Worm (Caenorhabditis elegans) whole organism, L2 larva: Measurements from ENCODE around the gene irld-22.

ENCODE experiments used
- C34F6.9 ChIP-seq: fragments of 150-350 bp; optimal IDR thresholded peaks from 2 replicates; lab custom pipeline; 2014; ENCODE audit warnings: missing biosample characterization, missing genetic modification characterization
- F13H6.1 ChIP-seq: sonication (generic microtip); optimal IDR thresholded peaks from 2 replicates; lab custom pipeline; 2016; ENCODE audit warnings: missing genetic modification characterization, missing compliant biosample characterization
- R02D3.7 ChIP-seq: fragments of 150-350 bp; optimal IDR thresholded peaks from 2 replicates; lab custom pipeline; 2014; ENCODE audit warnings: missing biosample characterization, missing genetic modification characterization
- Y55F3AM.14 ChIP-seq: fragments of 200-800 bp; sonication (Bioruptor generic); optimal IDR thresholded peaks from 2 replicates; lab custom pipeline; 2018; ENCODE audit warnings: mild to moderate bottlenecking, missing genetic modification characterization, missing compliant biosample characterization
- ZK546.5 ChIP-seq: sonication (generic microtip); optimal IDR thresholded peaks from 2 replicates; lab custom pipeline; 2017; ENCODE audit warnings: missing biosample characterization, missing genetic modification characterization
- alr-1 ChIP-seq: fragments of 150-350 bp; optimal IDR thresholded peaks from 2 replicates; lab custom pipeline; 2014; ENCODE audit warnings: missing biosample characterization, missing genetic modification characterization
- aly-2 ChIP-seq: fragments of 150-350 bp; optimal IDR thresholded peaks from 2 replicates; lab custom pipeline; 2014; ENCODE audit warnings: missing biosample characterization, missing genetic modification characterization
- ceh-82 ChIP-seq: fragments of 150-350 bp; optimal IDR thresholded peaks from 2 replicates; lab custom pipeline; 2014; ENCODE audit warnings: missing biosample characterization, missing genetic modification characterization
- crh-2 ChIP-seq: sonication (generic microtip); optimal IDR thresholded peaks from 2 replicates; lab custom pipeline; 2017; ENCODE audit warnings: missing biosample characterization, missing genetic modification characterization
- egl-27 ChIP-seq: sonication (generic microtip); optimal IDR thresholded peaks from 3 replicates; lab custom pipeline; 2017; ENCODE audit warnings: missing biosample characterization, missing genetic modification reagents, missing genetic modification characterization
- elt-1 ChIP-seq: fragments of 150-350 bp; optimal IDR thresholded peaks from 2 replicates; lab custom pipeline; 2014; ENCODE audit warnings: missing biosample characterization, missing genetic modification characterization
- elt-3 ChIP-seq: sonication (generic microtip); optimal IDR thresholded peaks from 2 replicates; lab custom pipeline; 2017; ENCODE audit warnings: missing biosample characterization, missing genetic modification characterization
- fos-1 ChIP-seq: fragments of 150-350 bp; optimal IDR thresholded peaks from 2 replicates; lab custom pipeline; 2014; ENCODE audit warnings: missing biosample characterization, missing genetic modification characterization
- lin-11 ChIP-seq: fragments of 150-350 bp; sonication (generic microtip); optimal IDR thresholded peaks from 2 replicates; lab custom pipeline; 2014; ENCODE audit warnings: missing biosample characterization, missing genetic modification characterization, inconsistent platforms, mixed read lengths
- lin-13 ChIP-seq: fragments of 150-350 bp; optimal IDR thresholded peaks from 2 replicates; lab custom pipeline; 2014; ENCODE audit warnings: missing biosample characterization, missing genetic modification reagents, missing genetic modification characterization
- lin-39 ChIP-seq: fragments of 150-350 bp; optimal IDR thresholded peaks from 2 replicates; lab custom pipeline; 2014; ENCODE audit warnings: missing biosample characterization, missing genetic modification reagents, missing genetic modification characterization
- lsy-2 ChIP-seq, 2 experiments: fragments of 150-350 bp in 1 of 2; sonication (generic microtip) in 1 of 2; optimal IDR thresholded peaks; 2 replicates each; lab custom pipeline; 2014 to 2017; ENCODE audit warnings: missing biosample characterization in 2 of 2, missing genetic modification characterization in 2 of 2
- mbf-1 ChIP-seq: sonication (generic microtip); optimal IDR thresholded peaks from 2 replicates; lab custom pipeline; 2017; ENCODE audit warnings: missing biosample characterization, missing genetic modification characterization
- nhr-11 ChIP-seq: fragments of 150-350 bp; optimal IDR thresholded peaks from 2 replicates; lab custom pipeline; 2014; ENCODE audit warnings: missing biosample characterization, missing genetic modification characterization
- nhr-12 ChIP-seq: fragments of 150-350 bp; optimal IDR thresholded peaks from 2 replicates; lab custom pipeline; 2014; ENCODE audit warnings: missing biosample characterization, missing genetic modification characterization
- nhr-129 ChIP-seq: fragments of 150-350 bp; optimal IDR thresholded peaks from 2 replicates; lab custom pipeline; 2014; ENCODE audit warnings: missing biosample characterization, missing genetic modification characterization
- nhr-21 ChIP-seq: fragments of 150-350 bp; optimal IDR thresholded peaks from 2 replicates; lab custom pipeline; 2014; ENCODE audit warnings: missing biosample characterization, missing genetic modification characterization
- nhr-23 ChIP-seq: fragments of 150-350 bp; optimal IDR thresholded peaks from 2 replicates; lab custom pipeline; 2014; ENCODE audit warnings: missing biosample characterization, missing genetic modification reagents, missing genetic modification characterization
- nhr-237 ChIP-seq: fragments of 150-350 bp; optimal IDR thresholded peaks from 2 replicates; lab custom pipeline; 2014; ENCODE audit warnings: missing biosample characterization, missing genetic modification characterization
- nhr-25 ChIP-seq: fragments of 150-350 bp; sonication (generic microtip); optimal IDR thresholded peaks from 3 replicates; lab custom pipeline; 2014; ENCODE audit warnings: missing biosample characterization, missing genetic modification characterization
- nhr-6 ChIP-seq: fragments of 150-350 bp; optimal IDR thresholded peaks from 2 replicates; lab custom pipeline; 2014; ENCODE audit warnings: missing biosample characterization, missing genetic modification characterization
- nhr-77 ChIP-seq: fragments of 150-350 bp; optimal IDR thresholded peaks from 2 replicates; lab custom pipeline; 2014; ENCODE audit warnings: missing biosample characterization, missing genetic modification characterization
- peb-1 ChIP-seq: fragments of 150-350 bp; optimal IDR thresholded peaks from 2 replicates; lab custom pipeline; 2014; ENCODE audit warnings: missing biosample characterization, missing genetic modification characterization
- sem-4 ChIP-seq: fragments of 150-350 bp; optimal IDR thresholded peaks from 2 replicates; lab custom pipeline; 2014; ENCODE audit warnings: missing biosample characterization, missing genetic modification reagents, missing genetic modification characterization
- sma-3 ChIP-seq: sonication (generic microtip); optimal IDR thresholded peaks from 2 replicates; lab custom pipeline; 2016; ENCODE audit warnings: missing genetic modification reagents, missing genetic modification characterization, missing compliant biosample characterization
- sma-9 ChIP-seq, 2 experiments: fragments of 150-350 bp in 1 of 2; sonication (generic microtip) in 1 of 2; optimal IDR thresholded peaks; 2 replicates each; lab custom pipeline; 2014 to 2016; ENCODE audit warnings: missing genetic modification characterization in 2 of 2, mild to moderate bottlenecking in 1 of 2, missing biosample characterization in 1 of 2, missing compliant biosample characterization in 1 of 2, missing genetic modification reagents in 1 of 2, moderate library complexity in 1 of 2
- unc-39 ChIP-seq: fragments of 150-350 bp; optimal IDR thresholded peaks from 2 replicates; lab custom pipeline; 2014; ENCODE audit warnings: missing biosample characterization, missing genetic modification characterization
- unc-55 ChIP-seq: fragments of 150-350 bp; sonication (generic microtip); optimal IDR thresholded peaks from 3 replicates; lab custom pipeline; 2014; ENCODE audit warnings: missing biosample characterization, missing genetic modification reagents, missing genetic modification characterization
- zag-1 ChIP-seq: fragments of 150-350 bp; optimal IDR thresholded peaks from 2 replicates; lab custom pipeline; 2014; ENCODE audit warnings: missing biosample characterization, missing genetic modification characterization
- ztf-1 ChIP-seq: fragments of 200-800 bp; sonication (Bioruptor generic); conservative IDR thresholded peaks from 2 replicates; pipeline ENCODE4 v1.3.6; 2022; ENCODE audit warnings: missing genetic modification characterization, missing compliant biosample characterization
- ztf-4 ChIP-seq: fragments of 150-350 bp; optimal IDR thresholded peaks from 2 replicates; lab custom pipeline; 2014; ENCODE audit warnings: missing biosample characterization, missing genetic modification characterization

Gene irld-22

ce11 chrV:3902458-3903157 is 2.6 kb upstream of the irld-22 start, which contains the start of the genes str-229 and srh-190:
Gene str-229 (minus strand): TSS chrV:3902558.
Gene srh-190 (plus strand): TSS chrV:3903107.
- TF ChIP-seq nhr-6 (tag; lab: Kevin White, UChicago) (no peak), nhr-21 (tag; lab: Kevin White, UChicago) (no peak), aly-2 (tag; lab: Kevin White, UChicago) (no peak), R02D3.7 (tag; lab: Kevin White, UChicago) (no peak), nhr-23 (tag; lab: Kevin White, UChicago) (no peak), sma-9 (GFP tag; optimal IDR thresholded peaks at IDR 0.05; lab: Kevin White, UChicago) (no peak), sma-9 (tag; optimal IDR thresholded peaks at IDR 0.05; lab: Kevin White, UChicago) (no peak), egl-27 (tag; lab: Kevin White, UChicago) (no peak), nhr-77 (no peak), unc-39 (tag; lab: Kevin White, UChicago) (no peak), ztf-1 (GFP tag; lab: Robert Waterston, UW) (no peak), lin-11 (tag; lab: Kevin White, UChicago) (no peak), nhr-237 (tag; lab: Kevin White, UChicago) (no peak), Y55F3AM.14 (GFP tag; lab: Kevin White, UChicago) (no peak), sem-4 (no peak), lsy-2 (tag; optimal IDR thresholded peaks at IDR 0.05; lab: Kevin White, UChicago) (no peak), lin-39 (tag; lab: Kevin White, UChicago) (no peak), zag-1 (no peak), crh-2 (no peak), peb-1 (tag; lab: Kevin White, UChicago) (no peak)
- TF ChIP-seq, all 48 proteins: peak for 0

- TF ChIP-seq nhr-6 (tag; lab: Kevin White, UChicago) (no peak), zag-1 (no peak), ceh-82 (tag; lab: Kevin White, UChicago) (no peak), nhr-25 (tag; lab: Kevin White, UChicago) (no peak), sma-3 (GFP tag; lab: Kevin White, UChicago) (no peak), egl-27 (tag; lab: Kevin White, UChicago) (no peak), C34F6.9 (tag; lab: Kevin White, UChicago) (no peak)
These were observed 4.0 kb downstream of the irld-22 start for ce11 chrV:3896018-3896417.

ce11 chrV:3894661-3895060 is 5.3 kb downstream of the irld-22 start, which contains the start of gene sre-9:
Gene sre-9 (plus strand): TSS chrV:3894961.
- no peak for TF ChIP-seq fos-1 (tag; lab: Kevin White, UChicago)
- no peak for TF ChIP-seq nhr-25 (tag; lab: Kevin White, UChicago)
- no peak for TF ChIP-seq aly-2 (tag; lab: Kevin White, UChicago)
- TF ChIP-seq peb-1 (tag; lab: Kevin White, UChicago), result no peak
- TF ChIP-seq nhr-129 (tag; lab: Kevin White, UChicago), result no peak
- TF ChIP-seq mbf-1 (tag; lab: Kevin White, UChicago), result no peak
- TF ChIP-seq R02D3.7 (tag; lab: Kevin White, UChicago), result no peak
- TF ChIP-seq unc-39 (tag; lab: Kevin White, UChicago), result no peak
- TF ChIP-seq nhr-11 (tag; lab: Kevin White, UChicago), result no peak
- no peak for TF ChIP-seq elt-1
- no peak for TF ChIP-seq alr-1
- no peak for TF ChIP-seq ztf-1 (GFP tag; lab: Robert Waterston, UW)
- no peak for TF ChIP-seq lin-39 (tag; lab: Kevin White, UChicago)
- TF ChIP-seq lin-13, result no peak
- no peak for TF ChIP-seq sma-3 (GFP tag; lab: Kevin White, UChicago)
- TF ChIP-seq nhr-12 (tag; lab: Kevin White, UChicago), result no peak
- no peak for TF ChIP-seq ceh-82 (tag; lab: Kevin White, UChicago)
- TF ChIP-seq nhr-23 (tag; lab: Kevin White, UChicago), result no peak

- TF ChIP-seq C34F6.9 (tag; lab: Kevin White, UChicago) (no peak), sma-3 (GFP tag; lab: Kevin White, UChicago) (no peak), nhr-25 (tag; lab: Kevin White, UChicago) (no peak), crh-2 (no peak), lsy-2 (tag; optimal IDR thresholded peaks at IDR 0.05; lab: Kevin White, UChicago) (no peak), nhr-23 (tag; lab: Kevin White, UChicago) (no peak), F13H6.1 (no peak), ZK546.5 (tag; lab: Kevin White, UChicago) (no peak), unc-39 (tag; lab: Kevin White, UChicago) (no peak), lin-13 (no peak), alr-1 (no peak), ztf-4 (no peak), elt-3 (tag; lab: Kevin White, UChicago) (no peak), nhr-237 (tag; lab: Kevin White, UChicago) (no peak), unc-55 (GFP tag; lab: Kevin White, UChicago) (no peak)
These were observed 7.6 kb downstream of the irld-22 start, which contains the start of gene C17E7.4 for ce11 chrV:3892361-3892904. Gene C17E7.4 (plus strand): TSS chrV:3892854.
